Worm (Caenorhabditis elegans) whole organism, L2 larva: ENCODE results near the gene F45E1.1.

Source experiments
- R02D3.7 ChIP-seq: fragments of 150-350 bp; optimal IDR thresholded peaks from 2 replicates; lab custom pipeline; 2014; ENCODE audit warnings: missing biosample characterization, missing genetic modification characterization
- ZK546.5 ChIP-seq: sonication (generic microtip); optimal IDR thresholded peaks from 2 replicates; lab custom pipeline; 2017; ENCODE audit warnings: missing biosample characterization, missing genetic modification characterization
- ama-1 ChIP-seq: fragments of 150-350 bp; optimal IDR thresholded peaks from 2 replicates; lab custom pipeline; 2018; ENCODE audit warnings: inconsistent platforms
- blmp-1 ChIP-seq: sonication (generic microtip); optimal IDR thresholded peaks from 2 replicates; lab custom pipeline; 2017; ENCODE audit warnings: missing genetic modification characterization, mild to moderate bottlenecking, missing compliant biosample characterization, antibody characterized with exemption, moderate library complexity; ENCODE audit not compliant: insufficient read depth
- ceh-82 ChIP-seq: fragments of 150-350 bp; optimal IDR thresholded peaks from 2 replicates; lab custom pipeline; 2014; ENCODE audit warnings: missing biosample characterization, missing genetic modification characterization
- lin-11 ChIP-seq: fragments of 150-350 bp; sonication (generic microtip); optimal IDR thresholded peaks from 2 replicates; lab custom pipeline; 2014; ENCODE audit warnings: missing biosample characterization, missing genetic modification characterization, inconsistent platforms, mixed read lengths
- mab-5 ChIP-seq: fragments of 150-350 bp; optimal IDR thresholded peaks from 2 replicates; lab custom pipeline; 2014; ENCODE audit warnings: missing biosample characterization, missing genetic modification characterization
- nhr-12 ChIP-seq: fragments of 150-350 bp; optimal IDR thresholded peaks from 2 replicates; lab custom pipeline; 2014; ENCODE audit warnings: missing biosample characterization, missing genetic modification characterization
- nhr-23 ChIP-seq: fragments of 150-350 bp; optimal IDR thresholded peaks from 2 replicates; lab custom pipeline; 2014; ENCODE audit warnings: missing biosample characterization, missing genetic modification reagents, missing genetic modification characterization
- nhr-237 ChIP-seq: fragments of 150-350 bp; optimal IDR thresholded peaks from 2 replicates; lab custom pipeline; 2014; ENCODE audit warnings: missing biosample characterization, missing genetic modification characterization
- skn-1 ChIP-seq: sonication (generic microtip); optimal IDR thresholded peaks from 2 replicates; lab custom pipeline; 2017; ENCODE audit warnings: missing biosample characterization, missing genetic modification characterization
- snpc-4 ChIP-seq: fragments of 150-350 bp; optimal IDR thresholded peaks from 2 replicates; lab custom pipeline; 2014; ENCODE audit warnings: missing biosample characterization, missing genetic modification characterization
- unc-39 ChIP-seq: fragments of 150-350 bp; optimal IDR thresholded peaks from 2 replicates; lab custom pipeline; 2014; ENCODE audit warnings: missing biosample characterization, missing genetic modification characterization
- unc-62 ChIP-seq: fragments of 150-350 bp; optimal IDR thresholded peaks from 2 replicates; lab custom pipeline; 2014; ENCODE audit warnings: missing biosample characterization, missing genetic modification reagents, missing genetic modification characterization

DNA sequence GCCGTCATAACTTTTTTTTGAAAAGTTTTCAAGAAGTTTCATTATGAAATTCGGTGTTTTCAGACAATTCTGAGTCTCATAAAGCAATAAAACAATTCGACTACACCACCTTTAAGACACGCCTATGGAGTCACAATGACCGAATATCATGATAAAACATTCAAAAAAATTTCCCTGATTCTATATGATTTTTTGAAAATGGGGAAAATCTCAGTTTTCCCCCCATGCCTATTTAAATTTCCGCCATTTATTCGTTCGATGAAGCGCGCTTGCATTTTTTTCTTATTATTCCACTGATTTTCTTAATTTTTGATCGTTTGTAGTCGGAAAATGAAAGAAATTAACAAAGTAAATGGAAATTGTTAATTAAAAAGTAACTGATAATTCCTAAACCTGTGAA, 24.0 kb downstream of the F45E1.1 start:
- TF ChIP-seq R02D3.7 (no peak), mab-5 (tag; lab: Kevin White, UChicago) (no peak), nhr-237 (no peak), skn-1 (tag; lab: Kevin White, UChicago) (no peak), nhr-12 (tag; lab: Kevin White, UChicago) (no peak), unc-62 (GFP tag; lab: Kevin White, UChicago) (no peak), ama-1 (no peak), ZK546.5 (tag; lab: Kevin White, UChicago) (no peak), unc-39 (tag; lab: Kevin White, UChicago) (no peak), snpc-4 (no peak), nhr-23 (tag; lab: Kevin White, UChicago) (no peak), lin-11 (tag; lab: Kevin White, UChicago) (no peak), blmp-1 (tag; lab: Kevin White, UChicago) (no peak), ceh-82 (tag; lab: Kevin White, UChicago) (no peak)
